Fruit fly (Drosophila melanogaster): ENCODE results near the gene p130CAS.

dm6 chr3L:223019-223902 lies 70.6 kb downstream of the p130CAS start, which contains the start of the genes pyx and CG33229:
- no peak for TF ChIP-seq psq (optimal IDR thresholded peaks at IDR 0.05)
- TF ChIP-seq Sin3A (optimal IDR thresholded peaks at IDR 0.05) = no peak
